Worm (Caenorhabditis elegans) whole organism, L2 larva: Measurements from ENCODE around the gene Y59H11AM.4.

Source experiments
- R02D3.7 ChIP-seq: fragments of 150-350 bp; optimal IDR thresholded peaks from 2 replicates; lab custom pipeline; 2014; ENCODE audit warnings: missing biosample characterization, missing genetic modification characterization
- ZK546.5 ChIP-seq: sonication (generic microtip); optimal IDR thresholded peaks from 2 replicates; lab custom pipeline; 2017; ENCODE audit warnings: missing biosample characterization, missing genetic modification characterization
- aly-2 ChIP-seq: fragments of 150-350 bp; optimal IDR thresholded peaks from 2 replicates; lab custom pipeline; 2014; ENCODE audit warnings: missing biosample characterization, missing genetic modification characterization
- ama-1 ChIP-seq: fragments of 150-350 bp; optimal IDR thresholded peaks from 2 replicates; lab custom pipeline; 2018; ENCODE audit warnings: inconsistent platforms
- ceh-16 ChIP-seq: fragments of 150-350 bp; optimal IDR thresholded peaks from 2 replicates; lab custom pipeline; 2014; ENCODE audit warnings: missing biosample characterization, missing genetic modification characterization
- elt-1 ChIP-seq: fragments of 150-350 bp; optimal IDR thresholded peaks from 2 replicates; lab custom pipeline; 2014; ENCODE audit warnings: missing biosample characterization, missing genetic modification characterization
- elt-3 ChIP-seq: sonication (generic microtip); optimal IDR thresholded peaks from 2 replicates; lab custom pipeline; 2017; ENCODE audit warnings: missing biosample characterization, missing genetic modification characterization
- lin-13 ChIP-seq: fragments of 150-350 bp; optimal IDR thresholded peaks from 2 replicates; lab custom pipeline; 2014; ENCODE audit warnings: missing biosample characterization, missing genetic modification reagents, missing genetic modification characterization
- lsy-2 ChIP-seq, 2 experiments: fragments of 150-350 bp in 1 of 2; sonication (generic microtip) in 1 of 2; optimal IDR thresholded peaks; 2 replicates each; lab custom pipeline; 2014 to 2017; ENCODE audit warnings: missing biosample characterization in 2 of 2, missing genetic modification characterization in 2 of 2
- nhr-12 ChIP-seq: fragments of 150-350 bp; optimal IDR thresholded peaks from 2 replicates; lab custom pipeline; 2014; ENCODE audit warnings: missing biosample characterization, missing genetic modification characterization
- nhr-6 ChIP-seq: fragments of 150-350 bp; optimal IDR thresholded peaks from 2 replicates; lab custom pipeline; 2014; ENCODE audit warnings: missing biosample characterization, missing genetic modification characterization
- skn-1 ChIP-seq: sonication (generic microtip); optimal IDR thresholded peaks from 2 replicates; lab custom pipeline; 2017; ENCODE audit warnings: missing biosample characterization, missing genetic modification characterization
- snpc-4 ChIP-seq: fragments of 150-350 bp; optimal IDR thresholded peaks from 2 replicates; lab custom pipeline; 2014; ENCODE audit warnings: missing biosample characterization, missing genetic modification characterization
- unc-55 ChIP-seq: fragments of 150-350 bp; sonication (generic microtip); optimal IDR thresholded peaks from 3 replicates; lab custom pipeline; 2014; ENCODE audit warnings: missing biosample characterization, missing genetic modification reagents, missing genetic modification characterization

ce11 chrIV:8532024-8532423 is 38.1 kb downstream of the Y59H11AM.4 start:
- TF ChIP-seq unc-55 (GFP tag; lab: Kevin White, UChicago) (no peak), aly-2 (tag; lab: Kevin White, UChicago) (no peak), R02D3.7 (tag; lab: Kevin White, UChicago) (no peak), ZK546.5 (no peak), elt-1 (tag; lab: Kevin White, UChicago) (no peak), ceh-16 (no peak), ama-1 (lab: Kevin White, UChicago) (no peak), snpc-4 (tag; lab: Kevin White, UChicago) (no peak), nhr-12 (tag; lab: Kevin White, UChicago) (no peak), nhr-6 (no peak), lin-13 (no peak), lsy-2 (tag; optimal IDR thresholded peaks at IDR 0.05; lab: Kevin White, UChicago) (no peak), skn-1 (tag; lab: Kevin White, UChicago) (no peak), elt-3 (tag; lab: Kevin White, UChicago) (no peak)
